Worm (Caenorhabditis elegans) whole organism, midembryonic: Measurements from ENCODE around the gene idpp-13.

Source experiments
- cog-1 ChIP-seq: sonication (generic microtip); optimal IDR thresholded peaks from 2 replicates; lab custom pipeline; 2016; ENCODE audit warnings: missing genetic modification characterization, missing compliant biosample characterization
- flt-1 ChIP-seq: fragments of 200-800 bp; sonication (Bioruptor generic); IDR thresholded peaks from 2 replicates; pipeline ENCODE4 v1.3.6; 2022; ENCODE audit warnings: missing genetic modification characterization, missing compliant biosample characterization
- klf-2 ChIP-seq: fragments of 200-800 bp; sonication (Bioruptor generic); conservative IDR thresholded peaks from 2 replicates; pipeline ENCODE4 v1.3.6; 2022; ENCODE audit warnings: missing genetic modification reagents, missing genetic modification characterization, missing compliant biosample characterization
- med-1 ChIP-seq: sonication (generic microtip); optimal IDR thresholded peaks from 2 replicates; lab custom pipeline; 2017; ENCODE audit warnings: missing genetic modification characterization, mild to moderate bottlenecking, missing compliant biosample characterization, antibody characterized with exemption, missing genetic modification reagents; ENCODE audit not compliant: insufficient read depth
- tab-1 ChIP-seq: fragments of 200-800 bp; sonication (Bioruptor generic); IDR thresholded peaks from 2 replicates; pipeline ENCODE4 v1.3.6; 2022; ENCODE audit warnings: missing genetic modification characterization, missing compliant biosample characterization

DNA sequence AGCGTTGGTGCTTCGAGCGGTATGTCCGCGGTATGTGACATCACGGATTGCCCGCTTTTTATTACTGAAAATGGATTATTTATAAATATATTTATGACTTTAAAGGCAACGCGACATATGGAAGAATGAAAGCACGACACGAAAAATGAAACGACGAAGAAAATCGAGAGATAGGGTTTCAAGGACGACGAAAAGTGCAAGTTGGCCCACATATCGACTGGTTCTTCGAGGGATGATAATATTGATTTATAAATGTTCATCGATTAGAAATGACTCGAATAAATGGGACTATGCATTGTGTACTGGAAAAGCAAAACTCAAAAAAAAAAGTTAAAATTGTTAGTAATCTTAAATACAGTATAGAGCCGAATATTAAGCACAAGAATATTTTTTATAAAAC is 30.1 kb downstream of the idpp-13 start, which contains the start of gene zer-1:
- no peak for TF ChIP-seq flt-1
- TF ChIP-seq med-1 (GFP tag; lab: Kevin White, UChicago): no peak
- no peak for TF ChIP-seq klf-2 (GFP tag; lab: Robert Waterston, UW)
- TF ChIP-seq cog-1: no peak
- TF ChIP-seq tab-1 (GFP tag; lab: Robert Waterston, UW): no peak
